Fruit fly (Drosophila melanogaster) whole organism, embryonic: ENCODE results near the gene Son.
A peak's percentile ranks its signal among the peaks of the same experiment; 100 is the strongest.

ENCODE experiments used
- ATbp ChIP-seq: fragments of 200-800 bp; sonication (Bioruptor generic); optimal IDR thresholded peaks from 2 replicates; lab custom pipeline; 2017; ENCODE audit warnings: missing biosample characterization, mild to moderate bottlenecking, missing genetic modification characterization, missing genetic modification reagents
- Atf-2 ChIP-seq: fragments of 200-800 bp; sonication (Bioruptor generic); optimal IDR thresholded peaks from 2 replicates; lab custom pipeline; 2016; ENCODE audit warnings: missing biosample characterization, missing genetic modification characterization
- Atf3 ChIP-seq: fragments of 200-800 bp; sonication (Bioruptor generic); optimal IDR thresholded peaks from 3 replicates; lab custom pipeline; 2016; ENCODE audit warnings: missing biosample characterization, missing genetic modification characterization
- CG10274 ChIP-seq: fragments of 200-800 bp; sonication (Bioruptor generic); optimal IDR thresholded peaks from 3 replicates; lab custom pipeline; 2017; ENCODE audit warnings: missing biosample characterization, mild to moderate bottlenecking, missing genetic modification characterization
- CG10565 ChIP-seq: fragments of 200-800 bp; sonication (Bioruptor generic); optimal IDR thresholded peaks from 3 replicates; lab custom pipeline; 2016; ENCODE audit warnings: missing biosample characterization, mild to moderate bottlenecking, missing genetic modification characterization
- CG11247 ChIP-seq: fragments of 200-800 bp; sonication (Bioruptor generic); IDR thresholded peaks from 2 replicates; pipeline ENCODE4 v1.3.6; 2022; ENCODE audit warnings: missing biosample characterization, missing genetic modification characterization
- CG11723 ChIP-seq: fragments of 200-800 bp; sonication (Bioruptor generic); optimal IDR thresholded peaks from 2 replicates; lab custom pipeline; 2017; ENCODE audit warnings: missing biosample characterization, mild to moderate bottlenecking, missing genetic modification characterization
- CG12744 ChIP-seq: fragments of 200-800 bp; sonication (Bioruptor generic); optimal IDR thresholded peaks from 2 replicates; lab custom pipeline; 2016; ENCODE audit warnings: missing biosample characterization, missing genetic modification characterization
- CG12769 ChIP-seq: fragments of 200-800 bp; sonication (Bioruptor generic); optimal IDR thresholded peaks from 2 replicates; lab custom pipeline; 2019; ENCODE audit warnings: missing biosample characterization, mild to moderate bottlenecking, missing genetic modification characterization, moderate library complexity
- CG13296 ChIP-seq: fragments of 200-800 bp; sonication (Bioruptor generic); optimal IDR thresholded peaks from 3 replicates; lab custom pipeline; 2018; ENCODE audit warnings: missing biosample characterization, mild to moderate bottlenecking, missing genetic modification characterization
- CG14860 ChIP-seq: fragments of 200-800 bp; sonication (Bioruptor generic); IDR thresholded peaks from 3 replicates; pipeline ENCODE4 v1.3.6; 2022; ENCODE audit warnings: missing biosample characterization, missing genetic modification characterization; ENCODE audit not compliant: partially characterized antibody
- CG15073 ChIP-seq: fragments of 200-800 bp; sonication (Bioruptor generic); optimal IDR thresholded peaks from 2 replicates; lab custom pipeline; 2016; ENCODE audit warnings: missing biosample characterization, missing genetic modification characterization
- CG17361 ChIP-seq: fragments of 200-800 bp; sonication (Bioruptor generic); IDR thresholded peaks from 3 replicates; pipeline ENCODE4 v1.3.6; 2022; ENCODE audit warnings: missing biosample characterization, missing genetic modification characterization
- CG1792 ChIP-seq: fragments of 200-800 bp; sonication (Bioruptor generic); optimal IDR thresholded peaks from 2 replicates; lab custom pipeline; 2016; ENCODE audit warnings: missing biosample characterization, missing genetic modification characterization
- CG18011 ChIP-seq: fragments of 200-800 bp; sonication (Bioruptor generic); optimal IDR thresholded peaks from 2 replicates; lab custom pipeline; 2017; ENCODE audit warnings: missing biosample characterization, missing genetic modification characterization, mild to moderate bottlenecking, moderate library complexity, missing genotype
- CG18262 ChIP-seq: fragments of 200-800 bp; optimal IDR thresholded peaks from 3 replicates; lab custom pipeline; 2019; ENCODE audit warnings: missing biosample characterization, mild to moderate bottlenecking, missing genetic modification characterization, moderate library complexity
- CG18764 ChIP-seq: fragments of 200-800 bp; sonication (Bioruptor generic); optimal IDR thresholded peaks from 3 replicates; lab custom pipeline; 2016; ENCODE audit warnings: missing biosample characterization, missing genetic modification characterization
- CG3163 ChIP-seq: fragments of 200-800 bp; sonication (Bioruptor generic); optimal IDR thresholded peaks from 3 replicates; lab custom pipeline; 2016; ENCODE audit warnings: missing biosample characterization, missing genetic modification characterization
- CG32532 ChIP-seq: fragments of 200-800 bp; sonication (Bioruptor generic); IDR thresholded peaks from 2 replicates; pipeline ENCODE4 v1.3.6; 2022; ENCODE audit warnings: missing biosample characterization, missing genetic modification characterization
- CG3281 ChIP-seq: fragments of 200-800 bp; sonication (Bioruptor generic); optimal IDR thresholded peaks from 3 replicates; lab custom pipeline; 2017; ENCODE audit warnings: missing biosample characterization, mild to moderate bottlenecking, missing genetic modification characterization
- CG33557 ChIP-seq: fragments of 200-800 bp; sonication (Bioruptor generic); optimal IDR thresholded peaks from 2 replicates; lab custom pipeline; 2019; ENCODE audit warnings: missing biosample characterization, mild to moderate bottlenecking, missing genetic modification characterization, moderate library complexity
- CG34376 ChIP-seq: fragments of 200-800 bp; sonication (Bioruptor generic); optimal IDR thresholded peaks from 2 replicates; lab custom pipeline; 2018; ENCODE audit warnings: missing biosample characterization, mild to moderate bottlenecking, missing genetic modification characterization
- CG4854 ChIP-seq: fragments of 200-800 bp; sonication (Bioruptor generic); optimal IDR thresholded peaks from 2 replicates; lab custom pipeline; 2016; ENCODE audit warnings: missing biosample characterization, missing genetic modification characterization, inconsistent platforms
- CG8089 ChIP-seq: fragments of 200-800 bp; sonication (Bioruptor generic); optimal IDR thresholded peaks from 3 replicates; lab custom pipeline; 2016; ENCODE audit warnings: missing biosample characterization, missing genetic modification characterization
- CG9609 ChIP-seq: fragments of 200-800 bp; sonication (Bioruptor generic); optimal IDR thresholded peaks from 3 replicates; lab custom pipeline; 2016; ENCODE audit warnings: missing biosample characterization, missing genetic modification characterization
- CHES-1-like ChIP-seq: fragments of 200-800 bp; sonication (Bioruptor generic); optimal IDR thresholded peaks from 2 replicates; lab custom pipeline; 2016; ENCODE audit warnings: missing biosample characterization, missing genetic modification characterization
- Dek ChIP-seq: fragments of 200-800 bp; sonication (Bioruptor generic); optimal IDR thresholded peaks from 3 replicates; lab custom pipeline; 2019; ENCODE audit warnings: missing biosample characterization, mild to moderate bottlenecking, missing genetic modification characterization, moderate library complexity
- Dip2 ChIP-seq: fragments of 200-800 bp; sonication (Bioruptor generic); IDR thresholded peaks from 2 replicates; pipeline ENCODE4 v1.3.6; 2022; ENCODE audit warnings: missing biosample characterization, missing genetic modification characterization
- H2.0 ChIP-seq: fragments of 200-800 bp; sonication (Bioruptor generic); IDR thresholded peaks from 2 replicates; pipeline ENCODE4 v1.3.6; 2022; ENCODE audit warnings: missing biosample characterization, missing genetic modification characterization
- HmgD ChIP-seq: fragments of 200-800 bp; sonication (Bioruptor generic); optimal IDR thresholded peaks from 3 replicates; lab custom pipeline; 2016; ENCODE audit warnings: missing biosample characterization, missing genetic modification characterization
- Hmr ChIP-seq: fragments of 200-800 bp; sonication (Bioruptor generic); optimal IDR thresholded peaks from 3 replicates; lab custom pipeline; 2017; ENCODE audit warnings: mild to moderate bottlenecking, missing biosample characterization, missing genetic modification reagents, missing genetic modification characterization
- Jarid2 ChIP-seq: fragments of 200-800 bp; sonication (Bioruptor generic); optimal IDR thresholded peaks from 3 replicates; lab custom pipeline; 2017; ENCODE audit warnings: mild to moderate bottlenecking, missing biosample characterization, missing genetic modification reagents, missing genetic modification characterization
- Lpt ChIP-seq: fragments of >200 bp; optimal IDR thresholded peaks from 2 replicates; lab custom pipeline; 2018; ENCODE audit warnings: missing biosample characterization, missing genetic modification characterization
- Mrtf ChIP-seq: fragments of 200-800 bp; sonication (Bioruptor generic); IDR thresholded peaks from 3 replicates; pipeline ENCODE4 v1.3.6; 2022; ENCODE audit warnings: missing biosample characterization, missing genetic modification characterization
- NC2α ChIP-seq: fragments of 200-800 bp; sonication (Bioruptor generic); optimal IDR thresholded peaks from 2 replicates; lab custom pipeline; 2016; ENCODE audit warnings: missing biosample characterization, missing genetic modification characterization
- NfI ChIP-seq: fragments of 200-800 bp; sonication (Bioruptor generic); optimal IDR thresholded peaks from 3 replicates; lab custom pipeline; 2018; ENCODE audit warnings: missing biosample characterization, mild to moderate bottlenecking, missing genetic modification characterization, moderate library complexity
- Ssrp ChIP-seq: fragments of 200-800 bp; sonication (Bioruptor generic); optimal IDR thresholded peaks from 2 replicates; lab custom pipeline; 2018; ENCODE audit warnings: missing biosample characterization, mild to moderate bottlenecking, missing genetic modification characterization, moderate library complexity
- Xbp1 ChIP-seq: fragments of 200-800 bp; sonication (Bioruptor generic); optimal IDR thresholded peaks from 3 replicates; lab custom pipeline; 2016; ENCODE audit warnings: missing biosample characterization, mild to moderate bottlenecking, missing genetic modification characterization
- chif ChIP-seq, 2 experiments: fragments of 200-800 bp; sonication (Bioruptor generic); optimal IDR thresholded peaks; 3 replicates each; lab custom pipeline; 2016; ENCODE audit warnings: missing biosample characterization in 2 of 2, missing genetic modification characterization in 2 of 2
- danr ChIP-seq: fragments of 200-800 bp; sonication (Bioruptor generic); IDR thresholded peaks from 2 replicates; pipeline ENCODE4 v1.3.6; 2022; ENCODE audit warnings: missing biosample characterization, missing genetic modification characterization
- disco-r ChIP-seq: fragments of 200-800 bp; sonication (Bioruptor generic); optimal IDR thresholded peaks from 2 replicates; lab custom pipeline; 2016; ENCODE audit warnings: missing biosample characterization, missing genetic modification characterization
- fd3F ChIP-seq: fragments of 200-800 bp; sonication (Bioruptor generic); optimal IDR thresholded peaks from 2 replicates; lab custom pipeline; 2018; ENCODE audit warnings: missing biosample characterization, mild to moderate bottlenecking, missing genetic modification characterization, moderate library complexity
- ind ChIP-seq: fragments of 200-800 bp; sonication (Bioruptor generic); optimal IDR thresholded peaks from 3 replicates; lab custom pipeline; 2016; ENCODE audit warnings: missing biosample characterization, missing genetic modification characterization
- inv ChIP-seq: fragments of 200-800 bp; sonication (Bioruptor generic); IDR thresholded peaks from 2 replicates; pipeline ENCODE4 v1.3.6; 2022; ENCODE audit warnings: missing biosample characterization, missing genetic modification characterization; ENCODE audit not compliant: partially characterized antibody
- klu ChIP-seq: fragments of 200-800 bp; sonication (Bioruptor generic); IDR thresholded peaks from 2 replicates; pipeline ENCODE4 v1.3.6; 2022; ENCODE audit warnings: missing biosample characterization, missing genetic modification characterization
- lbe ChIP-seq: fragments of 200-800 bp; sonication (Bioruptor generic); optimal IDR thresholded peaks from 2 replicates; lab custom pipeline; 2016; ENCODE audit warnings: missing biosample characterization, mild to moderate bottlenecking, missing genetic modification characterization
- org-1 ChIP-seq: fragments of 200-800 bp; sonication (Bioruptor generic); optimal IDR thresholded peaks from 2 replicates; lab custom pipeline; 2017; ENCODE audit warnings: missing biosample characterization, missing genetic modification characterization
- pb ChIP-seq: fragments of 200-800 bp; sonication (Bioruptor generic); optimal IDR thresholded peaks from 3 replicates; lab custom pipeline; 2016; ENCODE audit warnings: missing biosample characterization, missing genetic modification characterization
- repo ChIP-seq: fragments of 200-800 bp; sonication (Bioruptor generic); optimal IDR thresholded peaks from 2 replicates; lab custom pipeline; 2016; ENCODE audit warnings: missing biosample characterization, missing genetic modification characterization
- tna ChIP-seq: fragments of 200-800 bp; sonication (Bioruptor generic); IDR thresholded peaks from 2 replicates; pipeline ENCODE4 v1.3.6; 2022; ENCODE audit warnings: missing biosample characterization, missing genetic modification characterization; ENCODE audit not compliant: partially characterized antibody
- trem ChIP-seq: fragments of 200-800 bp; optimal IDR thresholded peaks from 3 replicates; lab custom pipeline; 2019; ENCODE audit warnings: missing biosample characterization, mild to moderate bottlenecking, missing genetic modification characterization, moderate library complexity
- yki ChIP-seq: fragments of >200 bp; optimal IDR thresholded peaks from 3 replicates; lab custom pipeline; 2018
- zen ChIP-seq: fragments of 200-800 bp; sonication (Bioruptor generic); optimal IDR thresholded peaks from 3 replicates; lab custom pipeline; 2018; ENCODE audit warnings: missing biosample characterization, mild to moderate bottlenecking, missing genetic modification characterization, moderate library complexity

The Son gene

DNA sequence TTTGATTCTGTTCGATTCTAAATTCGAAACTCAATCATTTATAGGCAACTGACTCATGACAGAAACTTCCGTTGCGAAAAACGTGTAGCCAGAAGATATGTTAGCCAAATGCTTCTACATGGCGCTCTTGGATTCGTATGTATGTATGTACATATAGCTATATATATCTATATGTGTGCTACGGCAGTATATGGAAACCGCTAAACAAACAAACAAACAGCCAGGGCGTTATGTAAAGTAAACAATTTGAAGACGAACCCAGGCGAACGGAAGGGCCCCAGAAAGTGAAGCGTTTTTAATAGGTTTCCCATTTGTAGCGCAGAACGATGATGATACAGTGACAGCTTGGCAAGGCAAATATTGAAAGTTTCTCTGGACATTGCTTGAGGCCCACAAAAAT lies 47.9 kb upstream of the Son start (continued):
- TF ChIP-seq CHES-1-like (GFP tag; lab: Kevin White, UChicago) (no peak), CG9609 (no peak), CG3163 (no peak), CG4854 (GFP tag; lab: Kevin White, UChicago) (no peak), pb (GFP tag; lab: Kevin White, UChicago) (no peak), CG8089 (GFP tag; lab: Kevin White, UChicago) (no peak), CG17361 (GFP tag; lab: Robert Waterston, UW) (no peak), Mrtf (GFP tag; lab: Robert Waterston, UW) (no peak), CG3281 (peak; percentile 7), CG14860 (GFP tag; lab: Robert Waterston, UW) (no peak), H2.0 (GFP tag; lab: Robert Waterston, UW) (no peak), ATbp (GFP tag; lab: Kevin White, UChicago) (peak; percentile 32), CG12769 (tag; lab: Kevin White, UChicago) (no peak), Xbp1 (GFP tag; lab: Kevin White, UChicago) (no peak), Atf3 (GFP tag; lab: Kevin White, UChicago) (no peak), Dek (peak; percentile 3), disco-r (GFP tag; lab: Kevin White, UChicago) (no peak), tna (no peak), CG13296 (no peak), Hmr (no peak), CG15073 (GFP tag; lab: Kevin White, UChicago) (no peak), klu (GFP tag; lab: Robert Waterston, UW) (no peak), ind (GFP tag; lab: Kevin White, UChicago) (no peak), inv (GFP tag; lab: Robert Waterston, UW) (no peak), zen (tag; lab: Kevin White, UChicago) (no peak), Ssrp (no peak), Jarid2 (GFP tag; lab: Kevin White, UChicago) (no peak), CG32532 (GFP tag; lab: Robert Waterston, UW) (no peak), repo (GFP tag; lab: Kevin White, UChicago) (no peak), fd3F (GFP tag; lab: Kevin White, UChicago) (no peak), danr (GFP tag; lab: Robert Waterston, UW) (no peak), org-1 (GFP tag; lab: Kevin White, UChicago) (no peak), CG12744 (GFP tag; lab: Kevin White, UChicago) (no peak), CG34376 (GFP tag; lab: Kevin White, UChicago) (no peak), trem (no peak), CG18764 (GFP tag; lab: Kevin White, UChicago) (no peak), lbe (no peak), Atf-2 (no peak), Lpt (no peak), CG10565 (GFP tag; lab: Kevin White, UChicago) (no peak), CG11247 (GFP tag; lab: Robert Waterston, UW) (no peak), CG18011 (no peak), CG18262 (no peak), CG10274 (GFP tag; lab: Kevin White, UChicago) (no peak), NC2α (no peak), Dip2 (GFP tag; lab: Robert Waterston, UW) (no peak), NfI (GFP tag; lab: Kevin White, UChicago) (peak; percentile 10), chif (GFP tag; optimal IDR thresholded peaks at IDR 0.05; lab: Kevin White, UChicago) (no peak), CG1792 (no peak), yki (lab: Kevin White, UChicago) (no peak), HmgD (GFP tag; lab: Kevin White, UChicago) (no peak), CG11723 (GFP tag; lab: Kevin White, UChicago) (no peak), CG33557 (GFP tag; lab: Kevin White, UChicago) (no peak)
